Fruit fly (Drosophila melanogaster) whole organism, embryonic: ENCODE results near the gene CG33293.

ENCODE experiments used
- ATbp ChIP-seq: fragments of 200-800 bp; sonication (Bioruptor generic); optimal IDR thresholded peaks from 2 replicates; lab custom pipeline; 2017; ENCODE audit warnings: missing biosample characterization, mild to moderate bottlenecking, missing genetic modification characterization, missing genetic modification reagents
- Ada2b ChIP-seq: fragments of 200-800 bp; sonication (Bioruptor generic); IDR thresholded peaks from 2 replicates; pipeline ENCODE4 v1.3.6; 2022; ENCODE audit warnings: missing biosample characterization, missing genetic modification characterization
- Atf-2 ChIP-seq: fragments of 200-800 bp; sonication (Bioruptor generic); optimal IDR thresholded peaks from 2 replicates; lab custom pipeline; 2016; ENCODE audit warnings: missing biosample characterization, missing genetic modification characterization
- Atf6 ChIP-seq: fragments of 200-800 bp; sonication (Bioruptor generic); IDR thresholded peaks from 2 replicates; pipeline ENCODE4 v1.3.6; 2022; ENCODE audit warnings: missing biosample characterization, missing genetic modification characterization
- CG18011 ChIP-seq: fragments of 200-800 bp; sonication (Bioruptor generic); optimal IDR thresholded peaks from 2 replicates; lab custom pipeline; 2017; ENCODE audit warnings: missing biosample characterization, missing genetic modification characterization, mild to moderate bottlenecking, moderate library complexity, missing genotype
- CG2678 ChIP-seq: fragments of 200-800 bp; sonication (Bioruptor generic); optimal IDR thresholded peaks from 3 replicates; lab custom pipeline; 2019; ENCODE audit warnings: missing biosample characterization, mild to moderate bottlenecking, missing genetic modification characterization, moderate library complexity
- CG2875 ChIP-seq: fragments of 200-800 bp; sonication (Bioruptor generic); optimal IDR thresholded peaks from 2 replicates; lab custom pipeline; 2017; ENCODE audit warnings: missing biosample characterization, mild to moderate bottlenecking, missing genetic modification characterization, missing genetic modification reagents
- CG30403 ChIP-seq: fragments of 200-800 bp; sonication (Bioruptor generic); optimal IDR thresholded peaks from 3 replicates; lab custom pipeline; 2016; ENCODE audit warnings: missing biosample characterization, missing genetic modification characterization
- CG3065 ChIP-seq: fragments of 200-800 bp; sonication (Bioruptor generic); optimal IDR thresholded peaks from 2 replicates; lab custom pipeline; 2016; ENCODE audit warnings: missing biosample characterization, missing genetic modification characterization
- CG31388 ChIP-seq: fragments of 200-800 bp; sonication (Bioruptor generic); optimal IDR thresholded peaks from 2 replicates; lab custom pipeline; 2016; ENCODE audit warnings: missing biosample characterization, missing genetic modification characterization
- CG4404 ChIP-seq: fragments of 200-800 bp; sonication (Bioruptor generic); IDR thresholded peaks from 2 replicates; pipeline ENCODE4 v1.3.6; 2022; ENCODE audit warnings: missing biosample characterization, missing genetic modification characterization
- CG4617 ChIP-seq: fragments of 200-800 bp; sonication (Bioruptor generic); optimal IDR thresholded peaks from 3 replicates; lab custom pipeline; 2016; ENCODE audit warnings: missing biosample characterization, missing genetic modification characterization, borderline replicate concordance
- CG4707 ChIP-seq: fragments of 200-800 bp; sonication (Bioruptor generic); optimal IDR thresholded peaks from 2 replicates; lab custom pipeline; 2018; ENCODE audit warnings: missing biosample characterization, mild to moderate bottlenecking, missing genetic modification characterization, moderate library complexity
- CG5245 ChIP-seq: fragments of 200-800 bp; sonication (Bioruptor generic); optimal IDR thresholded peaks from 3 replicates; lab custom pipeline; 2016; ENCODE audit warnings: missing biosample characterization, missing genetic modification characterization
- CG5953 ChIP-seq: fragments of 200-800 bp; sonication (Bioruptor generic); IDR thresholded peaks from 2 replicates; pipeline ENCODE4 v1.3.6; 2022; ENCODE audit warnings: missing biosample characterization, missing genetic modification characterization
- CG6683 ChIP-seq: fragments of 200-800 bp; sonication (Bioruptor generic); optimal IDR thresholded peaks from 2 replicates; lab custom pipeline; 2017; ENCODE audit warnings: missing biosample characterization, mild to moderate bottlenecking, missing genetic modification characterization, missing genetic modification reagents
- CG6791 ChIP-seq: fragments of 200-800 bp; sonication (Bioruptor generic); IDR thresholded peaks from 3 replicates; pipeline ENCODE4 v1.3.6; 2022; ENCODE audit warnings: missing biosample characterization, missing genetic modification characterization; ENCODE audit not compliant: partially characterized antibody
- CG7963 ChIP-seq: fragments of 200-800 bp; sonication (Bioruptor generic); IDR thresholded peaks from 3 replicates; pipeline ENCODE4 v1.3.6; 2022; ENCODE audit warnings: missing biosample characterization, missing genetic modification characterization; ENCODE audit not compliant: partially characterized antibody
- CG7987 ChIP-seq: fragments of 200-800 bp; sonication (Bioruptor generic); optimal IDR thresholded peaks from 2 replicates; lab custom pipeline; 2018; ENCODE audit warnings: missing biosample characterization, mild to moderate bottlenecking, missing genetic modification characterization, moderate library complexity
- CG9727 ChIP-seq: fragments of 200-800 bp; sonication (Bioruptor generic); optimal IDR thresholded peaks from 3 replicates; lab custom pipeline; 2017; ENCODE audit warnings: missing biosample characterization, mild to moderate bottlenecking, missing genetic modification characterization
- CG9797 ChIP-seq: fragments of 200-800 bp; sonication (Bioruptor generic); optimal IDR thresholded peaks from 3 replicates; lab custom pipeline; 2018; ENCODE audit warnings: missing biosample characterization, mild to moderate bottlenecking, missing genetic modification characterization
- Dad ChIP-seq: fragments of 200-800 bp; sonication (Bioruptor generic); optimal IDR thresholded peaks from 3 replicates; lab custom pipeline; 2016; ENCODE audit warnings: missing biosample characterization, missing genetic modification characterization
- Fer2 ChIP-seq: fragments of 200-800 bp; sonication (Bioruptor generic); optimal IDR thresholded peaks from 2 replicates; lab custom pipeline; 2018; ENCODE audit warnings: missing biosample characterization, mild to moderate bottlenecking, missing genetic modification characterization, moderate library complexity
- H15 ChIP-seq: fragments of 200-800 bp; sonication (Bioruptor generic); IDR thresholded peaks from 3 replicates; pipeline ENCODE4 v1.3.6; 2022; ENCODE audit warnings: missing biosample characterization, missing genetic modification characterization
- HmgZ ChIP-seq: fragments of 200-800 bp; sonication (Bioruptor generic); optimal IDR thresholded peaks from 2 replicates; lab custom pipeline; 2018; ENCODE audit warnings: missing biosample characterization, mild to moderate bottlenecking, missing genetic modification characterization
- Tbp ChIP-seq: fragments of >200 bp; optimal IDR thresholded peaks from 2 replicates; lab custom pipeline; 2018; ENCODE audit warnings: missing biosample characterization, missing genetic modification characterization
- Xbp1 ChIP-seq: fragments of 200-800 bp; sonication (Bioruptor generic); optimal IDR thresholded peaks from 3 replicates; lab custom pipeline; 2016; ENCODE audit warnings: missing biosample characterization, mild to moderate bottlenecking, missing genetic modification characterization
- Xrp1 ChIP-seq: fragments of 200-800 bp; sonication (Bioruptor generic); IDR thresholded peaks from 2 replicates; pipeline ENCODE4 v1.3.6; 2022; ENCODE audit warnings: missing biosample characterization, missing genetic modification characterization
- al ChIP-seq: fragments of 200-800 bp; sonication (Bioruptor generic); IDR thresholded peaks from 2 replicates; pipeline ENCODE4 v1.3.6; 2022; ENCODE audit warnings: missing biosample characterization, missing genetic modification characterization
- aop ChIP-seq: fragments of 200-800 bp; sonication (Bioruptor generic); IDR thresholded peaks from 2 replicates; pipeline ENCODE4 v1.3.6; 2022; ENCODE audit warnings: missing biosample characterization, missing genetic modification characterization
- ase ChIP-seq: fragments of 200-800 bp; sonication (Bioruptor generic); IDR thresholded peaks from 3 replicates; pipeline ENCODE4 v1.3.6; 2022; ENCODE audit warnings: missing biosample characterization, missing genetic modification characterization
- bigmax ChIP-seq: fragments of 200-800 bp; sonication (Bioruptor generic); optimal IDR thresholded peaks from 2 replicates; lab custom pipeline; 2018; ENCODE audit warnings: missing biosample characterization, mild to moderate bottlenecking, missing genetic modification characterization
- chm ChIP-seq: fragments of 200-800 bp; sonication (Bioruptor generic); IDR thresholded peaks from 2 replicates; pipeline ENCODE4 v1.3.6; 2022; ENCODE audit warnings: missing biosample characterization, missing genetic modification characterization
- cwo ChIP-seq: fragments of 200-800 bp; sonication (Bioruptor generic); optimal IDR thresholded peaks from 3 replicates; lab custom pipeline; 2017; ENCODE audit warnings: missing biosample characterization, missing genetic modification characterization, mild to moderate bottlenecking, moderate library complexity, missing genetic modification reagents
- dmrt11E ChIP-seq: fragments of 200-800 bp; sonication (Bioruptor generic); optimal IDR thresholded peaks from 3 replicates; lab custom pipeline; 2018; ENCODE audit warnings: missing biosample characterization, mild to moderate bottlenecking, missing genetic modification characterization, moderate library complexity
- ems ChIP-seq: fragments of 200-800 bp; sonication (Bioruptor generic); optimal IDR thresholded peaks from 3 replicates; lab custom pipeline; 2016; ENCODE audit warnings: missing biosample characterization, missing genetic modification characterization
- fu2 ChIP-seq: fragments of 200-800 bp; sonication (Bioruptor generic); optimal IDR thresholded peaks from 2 replicates; lab custom pipeline; 2016; ENCODE audit warnings: missing biosample characterization, missing genetic modification characterization
- h ChIP-seq: fragments of >200 bp; optimal IDR thresholded peaks from 2 replicates; lab custom pipeline; 2017
- lmd ChIP-seq: fragments of 200-800 bp; sonication (Bioruptor generic); IDR thresholded peaks from 2 replicates; pipeline ENCODE4 v1.3.6; 2022; ENCODE audit warnings: missing biosample characterization, missing genetic modification characterization
- nerfin-2 ChIP-seq: fragments of 200-800 bp; sonication (Bioruptor generic); IDR thresholded peaks from 2 replicates; pipeline ENCODE4 v1.3.6; 2022; ENCODE audit warnings: missing biosample characterization, missing genetic modification characterization; ENCODE audit not compliant: partially characterized antibody
- nmo ChIP-seq: fragments of 200-800 bp; sonication (Bioruptor generic); optimal IDR thresholded peaks from 2 replicates; lab custom pipeline; 2018; ENCODE audit warnings: missing biosample characterization, mild to moderate bottlenecking, missing genetic modification characterization, moderate library complexity
- onecut ChIP-seq: fragments of 200-800 bp; sonication (Bioruptor generic); IDR thresholded peaks from 2 replicates; pipeline ENCODE4 v1.3.6; 2022; ENCODE audit warnings: missing biosample characterization, missing genetic modification characterization
- p53 ChIP-seq: fragments of 200-800 bp; sonication (Bioruptor generic); optimal IDR thresholded peaks from 2 replicates; lab custom pipeline; 2016; ENCODE audit warnings: missing biosample characterization, missing genetic modification characterization
- prd ChIP-seq, 3 experiments: fragments of >200 bp in 2 of 3; fragments of 200-800 bp in 1 of 3; sonication (Bioruptor generic) in 1 of 3; optimal IDR thresholded peaks in 2 of 3; IDR thresholded peaks in 1 of 3; 2 replicates in 2 of 3; 3 replicates in 1 of 3; pipeline versions ENCODE4 v1.3.6 to Lab custom; 2017 to 2022; ENCODE audit warnings: missing biosample characterization in 1 of 3, missing genetic modification characterization in 1 of 3
- ranshi ChIP-seq: fragments of 200-800 bp; sonication (Bioruptor generic); IDR thresholded peaks from 2 replicates; pipeline ENCODE4 v1.3.6; 2022; ENCODE audit warnings: missing biosample characterization, missing genetic modification characterization
- sim ChIP-seq: fragments of 200-800 bp; sonication (Bioruptor generic); IDR thresholded peaks from 2 replicates; pipeline ENCODE4 v1.3.6; 2022; ENCODE audit warnings: missing biosample characterization, missing genetic modification characterization
- sima ChIP-seq: fragments of 200-800 bp; sonication (Bioruptor generic); optimal IDR thresholded peaks from 2 replicates; lab custom pipeline; 2016; ENCODE audit warnings: missing biosample characterization, missing genetic modification characterization
- stwl ChIP-seq: fragments of 200-800 bp; sonication (Bioruptor generic); optimal IDR thresholded peaks from 3 replicates; lab custom pipeline; 2018; ENCODE audit warnings: missing biosample characterization, mild to moderate bottlenecking, missing genetic modification characterization, moderate library complexity
- tap ChIP-seq: fragments of 200-800 bp; optimal IDR thresholded peaks from 3 replicates; lab custom pipeline; 2019; ENCODE audit warnings: missing biosample characterization, mild to moderate bottlenecking, missing genetic modification characterization, moderate library complexity
- wdn ChIP-seq: fragments of 200-800 bp; sonication (Bioruptor generic); IDR thresholded peaks from 2 replicates; pipeline ENCODE4 v1.3.6; 2022; ENCODE audit warnings: missing biosample characterization, missing genetic modification characterization

The CG33293 gene

DNA sequence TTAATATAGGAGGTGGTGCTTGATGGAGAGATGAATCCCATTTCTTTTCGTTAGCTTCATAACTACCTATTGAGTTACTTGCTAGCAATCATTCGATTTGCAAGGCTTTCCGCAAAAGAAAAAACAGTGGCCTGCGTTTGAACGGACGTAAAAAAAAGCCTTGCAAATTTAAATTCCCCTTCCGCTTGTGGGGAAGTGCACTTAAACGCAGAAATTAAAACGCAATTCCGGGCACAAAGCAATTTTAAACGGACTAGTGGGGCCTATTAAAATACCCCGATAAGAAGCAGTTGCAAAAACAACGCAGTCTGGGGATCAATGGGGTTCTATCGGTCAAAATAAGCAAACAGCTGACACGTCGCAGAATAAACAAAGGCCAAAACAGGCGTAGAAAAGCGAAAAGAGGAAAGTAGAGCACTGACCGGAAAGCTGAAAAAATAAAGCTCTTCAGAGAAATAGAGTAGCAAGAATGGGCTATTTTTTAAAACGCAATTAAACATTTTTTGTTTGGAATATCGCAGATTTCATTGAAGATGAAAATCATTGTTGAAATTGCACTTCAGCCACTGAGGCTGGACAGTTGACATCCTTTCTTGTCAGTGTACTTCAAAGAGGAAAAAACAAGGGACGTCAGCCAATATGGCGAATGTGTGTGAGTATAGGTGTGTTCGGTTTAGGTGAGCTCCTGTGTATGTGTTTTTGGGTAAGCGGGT lies 10.2 kb upstream of the CG33293 start (continued):
- TF ChIP-seq CG31388 (GFP tag; lab: Kevin White, UChicago), result no peak
- peak; percentile 8 for TF ChIP-seq CG9727
- TF ChIP-seq bigmax (GFP tag; lab: Kevin White, UChicago), result no peak
- no peak for TF ChIP-seq CG4617 (GFP tag; lab: Kevin White, UChicago)
- TF ChIP-seq Tbp, result no peak
- no peak for TF ChIP-seq Dad (GFP tag; lab: Kevin White, UChicago)
- no peak for TF ChIP-seq Atf-2 (GFP tag; lab: Kevin White, UChicago)
- TF ChIP-seq CG6791 (GFP tag; lab: Robert Waterston, UW), result no peak
- no peak for TF ChIP-seq wdn (GFP tag; lab: Robert Waterston, UW)
- TF ChIP-seq tap (tag; lab: Kevin White, UChicago), result no peak
- TF ChIP-seq CG7987, result no peak
- no peak for TF ChIP-seq sim (GFP tag; lab: Robert Waterston, UW)
- no peak for TF ChIP-seq ranshi (GFP tag; lab: Robert Waterston, UW)
- TF ChIP-seq cwo (GFP tag; lab: Kevin White, UChicago), result no peak
- TF ChIP-seq al (GFP tag; lab: Robert Waterston, UW), result no peak
- peak; percentile 1 for TF ChIP-seq CG30403 (GFP tag; lab: Kevin White, UChicago)
- no peak for TF ChIP-seq dmrt11E (tag; lab: Kevin White, UChicago)
- no peak for TF ChIP-seq lmd
- no peak for TF ChIP-seq stwl
- TF ChIP-seq CG4707 (GFP tag; lab: Kevin White, UChicago), result no peak
- TF ChIP-seq CG5953 (GFP tag; lab: Robert Waterston, UW), result no peak
- TF ChIP-seq prd (optimal IDR thresholded peaks at IDR 0.05; lab: Kevin White, UChicago), result no peak
- peak; percentile 21; the same call in 1 of the 3 replicates for TF ChIP-seq prd (GFP tag; IDR thresholded peaks at IDR 0.05; lab: Robert Waterston, UW)
- TF ChIP-seq Atf6 (GFP tag; lab: Robert Waterston, UW), result no peak
- TF ChIP-seq onecut, result no peak
- no peak for TF ChIP-seq sima (GFP tag; lab: Kevin White, UChicago)
- TF ChIP-seq Xrp1 (GFP tag; lab: Robert Waterston, UW), result peak; percentile 21; the same call in 1 of the 2 replicates
- TF ChIP-seq CG6683 (GFP tag; lab: Kevin White, UChicago), result no peak
- no peak for TF ChIP-seq h (lab: Kevin White, UChicago)
- no peak for TF ChIP-seq CG9797 (GFP tag; lab: Kevin White, UChicago)
- no peak for TF ChIP-seq CG2875
- TF ChIP-seq H15 (GFP tag; lab: Robert Waterston, UW), result no peak
- no peak for TF ChIP-seq aop (GFP tag; lab: Robert Waterston, UW)
- no peak for TF ChIP-seq ATbp (GFP tag; lab: Kevin White, UChicago)
- no peak for TF ChIP-seq CG4404 (GFP tag; lab: Robert Waterston, UW)
- TF ChIP-seq ase (GFP tag; lab: Robert Waterston, UW), result no peak
- TF ChIP-seq p53 (GFP tag; lab: Kevin White, UChicago), result no peak
- no peak for TF ChIP-seq Xbp1 (GFP tag; lab: Kevin White, UChicago)
- no peak for TF ChIP-seq fu2 (GFP tag; lab: Kevin White, UChicago)
- peak; percentile 3 for TF ChIP-seq CG5245 (GFP tag; lab: Kevin White, UChicago)
- TF ChIP-seq CG2678, result no peak
- TF ChIP-seq CG7963 (GFP tag; lab: Robert Waterston, UW), result no peak
- no peak for TF ChIP-seq CG18011 (GFP tag; lab: Kevin White, UChicago)
- no peak for TF ChIP-seq Fer2 (tag; lab: Kevin White, UChicago)
- TF ChIP-seq chm, result no peak
- no peak for TF ChIP-seq nerfin-2 (GFP tag; lab: Robert Waterston, UW)
- TF ChIP-seq CG3065 (GFP tag; lab: Kevin White, UChicago), result no peak
- TF ChIP-seq HmgZ, result no peak
- no peak for TF ChIP-seq ems (GFP tag; lab: Kevin White, UChicago)
- TF ChIP-seq Ada2b (GFP tag; lab: Robert Waterston, UW), result 0 out of 2 replicates have a peak, but pooled peaks have one; percentile 10
- no peak for TF ChIP-seq nmo (GFP tag; lab: Kevin White, UChicago)
